Worm (Caenorhabditis elegans): ENCODE measurements around the gene mlt-10.
"Not testable (repeated sequence)": the region's sequence is repeated elsewhere in the genome, so short reads cannot be mapped to it uniquely, and the experiment has no call there.

Gene mlt-10

DNA sequence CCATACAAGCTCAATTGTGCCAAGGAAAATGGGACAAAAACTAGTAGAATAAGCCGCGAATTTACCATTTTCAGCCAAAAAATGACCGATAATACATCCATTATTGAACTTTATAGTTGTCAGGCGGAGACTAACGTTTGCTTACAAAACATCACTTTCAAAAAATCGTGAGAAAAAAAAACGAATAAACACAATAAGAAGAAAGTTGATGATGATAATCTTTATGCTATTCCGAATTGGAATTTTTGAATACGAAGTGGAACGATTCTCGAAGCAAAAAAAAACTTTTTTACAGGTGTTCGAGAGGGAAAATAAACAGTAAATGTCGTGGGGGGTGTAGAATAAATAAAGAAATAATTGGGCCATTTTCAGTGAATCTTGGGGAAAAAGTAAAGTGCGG is 31.1 kb downstream of the mlt-10 start, which contains the start of gene W08F4.7:
TSS of gene W08F4.7 (minus strand) at position 101 of the 400 bp plus-strand sequence.
- TF ChIP-seq cog-1 (tag; optimal IDR thresholded peaks at IDR 0.05) (no peak), klf-2 (GFP tag; conservative IDR thresholded peaks at IDR 0.05) (no peak), ref-1 (GFP tag; conservative IDR thresholded peaks at IDR 0.05) (no peak), ztf-29 (GFP tag; IDR thresholded peaks at IDR 0.05) (no peak), T22C8.4 (GFP tag; IDR thresholded peaks at IDR 0.05) (no peak), flt-1 (GFP tag; IDR thresholded peaks at IDR 0.05) (no peak)

DNA sequence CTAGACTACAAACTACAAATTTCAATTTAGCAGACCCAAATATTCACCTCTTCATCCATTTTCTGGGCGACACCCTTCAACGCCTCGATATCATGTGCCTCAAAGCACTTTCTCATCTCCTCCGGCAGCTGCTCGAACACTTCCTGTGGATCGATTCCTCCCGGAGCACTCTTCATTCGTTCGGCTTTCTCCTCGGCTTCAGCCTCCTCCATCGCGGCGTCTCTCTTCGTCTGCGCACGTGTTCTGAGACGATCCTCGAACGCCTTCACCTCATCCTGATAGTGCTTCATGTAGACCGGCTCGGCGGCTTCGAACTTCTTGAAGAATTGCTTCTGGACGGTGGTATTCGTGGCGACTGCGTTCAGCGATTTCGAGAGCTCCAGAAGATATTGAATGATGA is 32.3 kb downstream of the mlt-10 start:
- TF ChIP-seq klf-2 (GFP tag; conservative IDR thresholded peaks at IDR 0.05) = no peak
- TF ChIP-seq cog-1 (tag; optimal IDR thresholded peaks at IDR 0.05) = no peak
- no peak for TF ChIP-seq med-1 (GFP tag; optimal IDR thresholded peaks at IDR 0.05; ENCODE audit: insufficient read depth)
- no peak for TF ChIP-seq ztf-23 (GFP tag; IDR thresholded peaks at IDR 0.05)
- no peak for TF ChIP-seq ztf-29 (GFP tag; IDR thresholded peaks at IDR 0.05)
- no peak for TF ChIP-seq T22C8.4 (GFP tag; IDR thresholded peaks at IDR 0.05)
- no peak for TF ChIP-seq tab-1 (GFP tag; IDR thresholded peaks at IDR 0.05)
- no peak for TF ChIP-seq flt-1 (GFP tag; IDR thresholded peaks at IDR 0.05)
- TF ChIP-seq ref-1 (GFP tag; conservative IDR thresholded peaks at IDR 0.05) = no peak

DNA sequence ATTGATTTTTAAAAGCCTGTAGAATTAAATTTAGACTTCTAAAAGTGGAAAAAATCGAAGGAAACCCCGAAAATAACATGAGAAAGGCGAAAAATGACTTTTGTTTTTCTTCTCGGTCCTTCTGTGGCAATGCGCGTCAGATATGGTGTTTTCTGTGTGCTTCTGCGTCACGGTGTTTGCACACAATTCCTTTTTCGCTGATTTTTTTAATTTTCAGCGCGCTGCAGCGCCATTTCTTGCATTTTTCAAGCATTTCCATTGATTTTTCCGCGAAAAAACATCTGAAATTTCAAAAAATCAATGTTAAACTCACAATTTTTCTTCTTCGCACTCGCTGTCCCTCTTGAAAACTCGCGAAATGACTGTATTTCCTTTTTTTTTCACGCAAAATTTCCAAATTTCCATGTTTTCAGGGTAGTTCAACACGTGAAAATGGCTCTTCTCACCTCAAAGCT is 33.7 kb downstream of the mlt-10 start, which contains the start of the genes cdc-37 and W08F4.3:
TSS of gene cdc-37 (minus strand) at position 405 of the 455 bp plus-strand sequence.
TSS of gene W08F4.3 (plus strand) at position 414 of the 455 bp plus-strand sequence.
- TF ChIP-seq T22C8.4 (GFP tag; IDR thresholded peaks at IDR 0.05) = no peak
- no peak for TF ChIP-seq med-1 (GFP tag; optimal IDR thresholded peaks at IDR 0.05; ENCODE audit: insufficient read depth)
- no peak for TF ChIP-seq ztf-29 (GFP tag; IDR thresholded peaks at IDR 0.05)
- TF ChIP-seq klf-2 (GFP tag; conservative IDR thresholded peaks at IDR 0.05) = no peak
- no peak for TF ChIP-seq ref-1 (GFP tag; conservative IDR thresholded peaks at IDR 0.05)
- no peak for TF ChIP-seq flt-1 (GFP tag; IDR thresholded peaks at IDR 0.05)
- TF ChIP-seq tab-1 (GFP tag; IDR thresholded peaks at IDR 0.05) = no peak
- no peak for TF ChIP-seq ztf-23 (GFP tag; IDR thresholded peaks at IDR 0.05)
- TF ChIP-seq cog-1 (tag; optimal IDR thresholded peaks at IDR 0.05) = no peak

DNA sequence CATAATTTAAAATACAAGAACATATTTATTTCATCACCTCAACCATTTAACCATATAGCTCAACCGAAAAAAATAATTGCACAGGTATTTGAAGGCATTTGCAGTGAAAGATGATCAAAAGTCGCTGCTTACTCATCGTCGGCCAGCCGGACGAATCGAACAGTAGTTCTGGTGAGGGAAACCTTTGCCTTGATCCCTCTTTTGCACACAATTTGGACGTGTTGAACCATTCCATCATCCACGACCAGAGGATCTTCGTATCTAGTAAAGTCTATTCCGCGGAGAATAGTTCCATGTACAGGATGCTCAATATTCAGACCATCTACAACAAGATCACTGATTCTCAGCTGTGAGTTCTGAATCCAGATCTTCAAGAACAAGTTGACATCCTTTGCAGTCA is 35.5 kb downstream of the mlt-10 start:
- no peak for TF ChIP-seq cog-1 (tag; optimal IDR thresholded peaks at IDR 0.05)
- no peak for TF ChIP-seq T22C8.4 (GFP tag; IDR thresholded peaks at IDR 0.05)
- no peak for TF ChIP-seq ztf-29 (GFP tag; IDR thresholded peaks at IDR 0.05)
- TF ChIP-seq ztf-23 (GFP tag; IDR thresholded peaks at IDR 0.05) = no peak
- TF ChIP-seq flt-1 (GFP tag; IDR thresholded peaks at IDR 0.05) = no peak
- no peak for TF ChIP-seq tab-1 (GFP tag; IDR thresholded peaks at IDR 0.05)
- no peak for TF ChIP-seq med-1 (GFP tag; optimal IDR thresholded peaks at IDR 0.05; ENCODE audit: insufficient read depth)
- TF ChIP-seq ref-1 (GFP tag; conservative IDR thresholded peaks at IDR 0.05) = no peak
- no peak for TF ChIP-seq klf-2 (GFP tag; conservative IDR thresholded peaks at IDR 0.05)

DNA sequence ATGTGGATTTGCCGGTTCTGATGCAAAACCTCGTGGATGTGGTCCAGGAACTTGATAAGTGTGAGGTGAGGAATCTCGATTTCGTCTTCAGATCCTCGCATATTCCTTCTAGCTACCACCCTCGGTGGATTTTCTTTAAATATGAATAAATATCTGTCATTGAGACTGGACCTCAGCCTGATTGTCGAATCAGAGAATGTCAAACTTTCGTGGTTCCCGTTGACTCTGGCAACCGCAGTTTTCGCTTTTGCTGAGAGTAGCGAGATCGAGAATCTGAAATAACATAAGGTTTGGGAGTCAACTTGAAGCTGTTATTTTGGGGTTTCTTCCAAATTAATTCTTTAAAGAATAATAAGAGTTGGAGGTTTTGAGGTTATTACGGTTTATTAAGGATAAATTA is 36.1 kb downstream of the mlt-10 start, which contains the start of gene fbxb-14:
TSS of gene fbxb-14 (minus strand) at position 101 of the 400 bp plus-strand sequence.
- TF ChIP-seq ztf-23 (GFP tag; IDR thresholded peaks at IDR 0.05) = no peak
- TF ChIP-seq tab-1 (GFP tag; IDR thresholded peaks at IDR 0.05) = no peak
- TF ChIP-seq flt-1 (GFP tag; IDR thresholded peaks at IDR 0.05) = no peak
- no peak for TF ChIP-seq klf-2 (GFP tag; conservative IDR thresholded peaks at IDR 0.05)
- TF ChIP-seq med-1 (GFP tag; optimal IDR thresholded peaks at IDR 0.05; ENCODE audit: insufficient read depth) = no peak
- TF ChIP-seq ref-1 (GFP tag; conservative IDR thresholded peaks at IDR 0.05) = no peak
- TF ChIP-seq ztf-29 (GFP tag; IDR thresholded peaks at IDR 0.05) = no peak

DNA sequence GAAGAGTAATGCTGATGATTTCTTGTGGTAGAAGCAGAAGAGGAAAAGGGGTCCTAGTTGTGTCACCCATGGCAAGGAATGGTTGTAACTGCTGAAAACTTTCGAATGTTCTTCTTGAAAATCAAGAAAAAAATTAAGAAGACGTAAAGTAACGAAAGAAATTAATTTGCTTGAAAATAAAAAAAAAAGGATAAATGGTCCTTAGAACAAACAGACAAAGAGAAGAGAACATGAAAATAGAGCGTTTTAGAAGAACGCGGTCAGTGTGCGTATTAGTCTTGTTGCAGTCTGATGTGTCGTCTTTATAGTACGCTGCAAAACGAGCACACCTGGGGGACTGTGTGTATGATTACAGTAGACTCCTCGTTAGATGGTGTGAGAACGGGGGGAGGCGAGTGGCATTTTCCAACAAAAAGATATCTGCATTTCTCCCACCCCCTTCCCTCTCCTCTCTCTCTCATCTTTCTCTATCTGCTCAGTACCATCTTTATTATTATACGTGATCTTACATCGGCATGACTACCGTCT is 37.9 kb downstream of the mlt-10 start, which contains the start of the genes W08F4.12 and W08F4.13:
TSS of gene W08F4.12 (minus strand) at position 101 of the 528 bp plus-strand sequence.
TSS of gene W08F4.13 (plus strand) at position 478 of the 528 bp plus-strand sequence.
- no peak for TF ChIP-seq cog-1 (tag; optimal IDR thresholded peaks at IDR 0.05)
- TF ChIP-seq flt-1 (GFP tag; IDR thresholded peaks at IDR 0.05) = no peak
- TF ChIP-seq klf-2 (GFP tag; conservative IDR thresholded peaks at IDR 0.05) = no peak
- no peak for TF ChIP-seq T22C8.4 (GFP tag; IDR thresholded peaks at IDR 0.05)
- TF ChIP-seq tab-1 (GFP tag; IDR thresholded peaks at IDR 0.05) = no peak
- TF ChIP-seq med-1 (GFP tag; optimal IDR thresholded peaks at IDR 0.05; ENCODE audit: insufficient read depth) = no peak
- TF ChIP-seq ztf-23 (GFP tag; IDR thresholded peaks at IDR 0.05) = no peak
- no peak for TF ChIP-seq ref-1 (GFP tag; conservative IDR thresholded peaks at IDR 0.05)
- no peak for TF ChIP-seq ztf-29 (GFP tag; IDR thresholded peaks at IDR 0.05)

DNA sequence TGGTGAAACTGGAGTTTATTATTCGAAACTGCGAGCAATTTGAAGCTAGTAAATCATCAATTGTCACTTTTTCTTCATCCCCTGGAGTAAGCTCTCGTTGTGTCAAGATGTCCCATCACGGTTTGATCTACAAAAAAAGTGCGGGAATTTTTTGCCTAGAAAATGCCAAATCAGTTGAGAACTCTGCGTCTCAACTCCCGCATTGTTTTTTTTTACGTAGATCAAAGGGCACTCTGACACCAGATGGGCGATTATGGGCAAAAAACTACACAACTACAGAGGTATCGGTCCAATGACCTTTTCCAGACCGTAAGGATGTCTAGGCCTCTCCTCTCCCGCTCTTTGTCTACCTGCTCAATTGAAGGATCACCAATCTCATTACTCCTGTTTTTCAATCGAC is 41.0 kb downstream of the mlt-10 start, which contains the start of gene fbxb-34:
TSS of gene fbxb-34 (plus strand) at position 301 of the 400 bp plus-strand sequence.
- TF ChIP-seq flt-1 (GFP tag; IDR thresholded peaks at IDR 0.05) (no peak), ztf-29 (GFP tag; IDR thresholded peaks at IDR 0.05) (no peak), T22C8.4 (GFP tag; IDR thresholded peaks at IDR 0.05) (no peak), ztf-23 (GFP tag; IDR thresholded peaks at IDR 0.05) (no peak), cog-1 (tag; optimal IDR thresholded peaks at IDR 0.05) (no peak), ref-1 (GFP tag; conservative IDR thresholded peaks at IDR 0.05) (no peak), tab-1 (GFP tag; IDR thresholded peaks at IDR 0.05) (no peak), med-1 (GFP tag; optimal IDR thresholded peaks at IDR 0.05; ENCODE audit: insufficient read depth) (no peak), klf-2 (GFP tag; conservative IDR thresholded peaks at IDR 0.05) (no peak)

DNA sequence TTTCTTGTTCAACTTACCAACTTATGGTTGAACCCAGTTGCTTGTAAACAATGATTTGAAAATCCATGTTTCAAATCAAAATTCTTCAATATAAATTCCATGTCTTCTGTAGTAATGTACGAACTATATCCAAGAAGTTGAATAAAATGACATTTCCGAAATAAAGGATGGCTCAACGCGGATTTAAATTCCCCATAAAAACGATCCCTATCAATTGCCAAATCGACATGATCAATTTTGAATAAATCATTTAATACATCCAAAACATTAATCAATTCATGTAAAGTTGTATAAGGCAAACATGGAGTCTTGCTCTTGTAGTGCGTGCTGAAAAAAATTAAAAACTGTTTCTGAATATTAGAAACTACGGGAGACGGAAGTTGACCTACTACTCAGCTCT is 44.6 kb downstream of the mlt-10 start, which contains the start of gene W08F4.10:
TSS of gene W08F4.10 (minus strand) at position 101 of the 400 bp plus-strand sequence.
- TF ChIP-seq cog-1 (tag; optimal IDR thresholded peaks at IDR 0.05) (no peak), tab-1 (GFP tag; IDR thresholded peaks at IDR 0.05) (no peak), flt-1 (GFP tag; IDR thresholded peaks at IDR 0.05) (no peak), med-1 (GFP tag; optimal IDR thresholded peaks at IDR 0.05; ENCODE audit: insufficient read depth) (no peak), ztf-29 (GFP tag; IDR thresholded peaks at IDR 0.05) (no peak), T22C8.4 (GFP tag; IDR thresholded peaks at IDR 0.05) (no peak), klf-2 (GFP tag; conservative IDR thresholded peaks at IDR 0.05) (no peak), ref-1 (GFP tag; conservative IDR thresholded peaks at IDR 0.05) (no peak), ztf-23 (GFP tag; IDR thresholded peaks at IDR 0.05) (no peak)

DNA sequence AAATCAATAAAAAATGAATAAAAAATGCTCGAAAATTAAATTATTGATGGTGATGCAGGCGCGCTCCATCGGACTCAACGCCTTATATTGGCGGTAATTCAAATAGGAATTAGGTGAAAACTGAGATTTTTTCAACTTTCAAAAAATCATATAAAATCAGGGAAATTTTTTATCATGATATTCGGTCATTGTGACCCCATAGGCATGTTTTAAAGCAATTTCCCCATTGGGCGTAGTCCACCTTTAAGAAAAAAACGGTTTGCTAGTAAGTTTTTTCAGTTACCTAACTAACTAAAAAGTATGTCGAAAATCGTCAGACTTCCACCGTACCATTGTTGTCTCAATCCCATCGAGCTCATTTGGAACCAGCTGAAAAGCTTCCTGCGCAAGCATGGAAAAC is 46.7 kb downstream of the mlt-10 start, which contains the start of gene W08F4.1:
TSS of gene W08F4.1 (plus strand) at position 301 of the 400 bp plus-strand sequence.
- not testable (repeated sequence) for TF ChIP-seq med-1 (GFP tag; optimal IDR thresholded peaks at IDR 0.05; ENCODE audit: insufficient read depth); ztf-29 (GFP tag; IDR thresholded peaks at IDR 0.05); ztf-23 (GFP tag; IDR thresholded peaks at IDR 0.05)

All from whole organism, midembryonic.